Worm (Caenorhabditis elegans) whole organism, L1 larva: ENCODE measurements around the gene grl-3.
A peak's percentile ranks its signal among the peaks of the same experiment; 100 is the strongest.

ENCODE experiments used
- ces-1 ChIP-seq: fragments of 150-350 bp; optimal IDR thresholded peaks from 2 replicates; lab custom pipeline; 2014; ENCODE audit warnings: missing biosample characterization, missing genetic modification reagents, missing genetic modification characterization
- mdl-1 ChIP-seq, 2 experiments: fragments of 150-350 bp; optimal IDR thresholded peaks; 2 replicates each; lab custom pipeline; 2014 to 2017; ENCODE audit warnings: missing biosample characterization in 2 of 2, missing genetic modification characterization in 2 of 2, inconsistent platforms in 1 of 2
- nhr-237 ChIP-seq: fragments of 150-350 bp; optimal IDR thresholded peaks from 2 replicates; lab custom pipeline; 2014; ENCODE audit warnings: missing biosample characterization, missing genetic modification characterization
- nhr-77 ChIP-seq: fragments of 150-350 bp; optimal IDR thresholded peaks from 2 replicates; lab custom pipeline; 2014; ENCODE audit warnings: missing biosample characterization, missing genetic modification characterization

DNA sequence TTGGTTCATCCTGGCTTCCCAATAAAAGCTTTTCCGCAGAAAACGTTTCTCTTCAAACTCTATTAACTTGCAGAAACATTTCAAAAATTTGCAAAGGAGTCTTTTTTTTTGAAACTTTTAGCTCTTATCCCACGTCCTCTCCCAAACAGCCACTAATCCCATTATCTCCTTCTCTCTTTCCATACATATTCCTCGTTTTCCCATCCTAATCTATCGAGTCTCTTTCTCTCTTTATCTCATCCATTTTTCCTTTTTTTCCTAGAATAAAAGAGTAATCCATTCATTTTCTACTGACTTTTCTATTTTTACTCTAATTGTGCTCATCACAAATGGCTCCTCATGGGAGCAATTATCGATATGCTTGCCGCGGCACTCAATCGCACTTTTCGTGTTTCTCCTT, 17.4 kb downstream of the grl-3 start:
- TF ChIP-seq mdl-1 (tag; optimal IDR thresholded peaks at IDR 0.05; lab: Kevin White, UChicago) (no peak), nhr-237 (no peak), ces-1 (GFP tag; lab: Kevin White, UChicago) (peak; percentile 53), nhr-77 (tag; lab: Kevin White, UChicago) (no peak)
